Worm (Caenorhabditis elegans): ENCODE results near the gene Y51A2B.16.

DNA sequence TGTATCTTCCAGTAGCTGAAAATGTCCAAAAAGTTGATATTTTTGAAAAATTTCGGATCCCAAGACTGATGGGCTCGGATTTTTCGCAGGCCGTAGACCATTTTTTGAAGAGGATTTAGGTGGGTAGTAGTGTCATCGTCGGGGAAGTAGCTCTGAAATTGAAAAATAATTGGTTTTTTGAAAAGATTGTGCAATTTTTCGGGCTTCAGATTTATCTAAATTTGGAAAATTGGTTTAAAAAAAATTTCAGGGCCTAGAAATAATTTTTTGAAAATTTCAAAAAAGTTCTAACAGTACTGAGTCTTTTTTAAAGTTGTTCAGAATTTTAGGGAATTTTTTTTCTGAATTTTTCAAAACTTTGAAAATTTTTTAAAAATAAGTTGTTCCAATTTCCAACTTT lies 15.1 kb downstream of the Y51A2B.16 start, which contains the start of gene nhr-288:
- TF ChIP-seq ama-1 (optimal IDR thresholded peaks at IDR 0.05) (no peak), fax-1 (tag; optimal IDR thresholded peaks at IDR 0.05) (no peak), ets-4 (tag; optimal IDR thresholded peaks at IDR 0.05) (no peak), nfya-1 (tag; optimal IDR thresholded peaks at IDR 0.05) (no peak), ceh-30 (tag; optimal IDR thresholded peaks at IDR 0.05) (no peak), C08G9.2 (tag; optimal IDR thresholded peaks at IDR 0.05) (no peak), pha-4 (tag; optimal IDR thresholded peaks at IDR 0.05) (no peak), pat-9 (tag; optimal IDR thresholded peaks at IDR 0.05) (no peak), odd-2 (tag; optimal IDR thresholded peaks at IDR 0.05) (no peak), pqm-1 (tag; optimal IDR thresholded peaks at IDR 0.05) (no peak), fkh-6 (tag; optimal IDR thresholded peaks at IDR 0.05) (no peak), pag-3 (tag; optimal IDR thresholded peaks at IDR 0.05; ENCODE audit: borderline replicate concordance) (no peak), che-1 (tag; optimal IDR thresholded peaks at IDR 0.05) (no peak)
